Fruit fly (Drosophila melanogaster) whole organism, adult: ENCODE measurements around the gene Cog2.

Experiments used
- CG11617 ChIP-seq: fragments of 200-800 bp; sonication (Bioruptor generic); optimal IDR thresholded peaks from 2 replicates; lab custom pipeline; 2017; ENCODE audit warnings: mild to moderate bottlenecking, missing biosample characterization, missing genetic modification reagents, missing genetic modification characterization
- CG12768 ChIP-seq: fragments of 200-800 bp; sonication (Bioruptor generic); optimal IDR thresholded peaks from 2 replicates; lab custom pipeline; 2017; ENCODE audit warnings: missing biosample characterization, missing genetic modification characterization, mild to moderate bottlenecking, moderate library complexity, missing genetic modification reagents
- CG14711 ChIP-seq: fragments of 200-800 bp; sonication (Bioruptor generic); optimal IDR thresholded peaks from 2 replicates; lab custom pipeline; 2018; ENCODE audit warnings: missing biosample characterization, mild to moderate bottlenecking, missing genetic modification characterization, moderate library complexity
- CG1620 ChIP-seq: fragments of 200-800 bp; sonication (Bioruptor generic); optimal IDR thresholded peaks from 2 replicates; lab custom pipeline; 2016; ENCODE audit warnings: missing biosample characterization, missing genetic modification characterization
- CG33017 ChIP-seq: fragments of 200-800 bp; sonication (Bioruptor generic); optimal IDR thresholded peaks from 2 replicates; lab custom pipeline; 2018; ENCODE audit warnings: missing biosample characterization, mild to moderate bottlenecking, missing genetic modification characterization, moderate library complexity
- CG5204 ChIP-seq: fragments of 200-800 bp; sonication (Bioruptor generic); optimal IDR thresholded peaks from 2 replicates; lab custom pipeline; 2016; ENCODE audit warnings: missing biosample characterization, missing genetic modification characterization
- CG7045 ChIP-seq: fragments of 200-800 bp; sonication (Bioruptor generic); optimal IDR thresholded peaks from 2 replicates; lab custom pipeline; 2017; ENCODE audit warnings: missing biosample characterization, mild to moderate bottlenecking, missing genetic modification characterization
- CG7101 ChIP-seq: fragments of 200-800 bp; sonication (Bioruptor generic); optimal IDR thresholded peaks from 2 replicates; lab custom pipeline; 2018; ENCODE audit warnings: missing biosample characterization, mild to moderate bottlenecking, missing genetic modification characterization, moderate library complexity
- Clk ChIP-seq: fragments of 200-800 bp; sonication (Bioruptor generic); optimal IDR thresholded peaks from 2 replicates; lab custom pipeline; 2017; ENCODE audit warnings: missing biosample characterization, missing genetic modification characterization
- Crg-1 ChIP-seq: fragments of 200-800 bp; sonication (Bioruptor generic); optimal IDR thresholded peaks from 2 replicates; lab custom pipeline; 2016; ENCODE audit warnings: missing biosample characterization, missing genetic modification characterization
- Hr96 ChIP-seq: fragments of 200-800 bp; sonication (Bioruptor generic); optimal IDR thresholded peaks from 2 replicates; lab custom pipeline; 2016; ENCODE audit warnings: missing biosample characterization, missing genetic modification characterization
- Mnt ChIP-seq: fragments of 200-800 bp; sonication (Bioruptor generic); optimal IDR thresholded peaks from 2 replicates; lab custom pipeline; 2016; ENCODE audit warnings: missing biosample characterization, mild to moderate bottlenecking, missing genetic modification characterization
- bab1 ChIP-seq: fragments of 200-800 bp; sonication (Bioruptor generic); optimal IDR thresholded peaks from 3 replicates; lab custom pipeline; 2019; ENCODE audit warnings: missing biosample characterization, mild to moderate bottlenecking, missing genetic modification characterization, moderate library complexity
- cic ChIP-seq: fragments of 200-800 bp; sonication (Bioruptor generic); optimal IDR thresholded peaks from 2 replicates; lab custom pipeline; 2017; ENCODE audit warnings: missing biosample characterization, mild to moderate bottlenecking, missing genetic modification characterization, moderate library complexity
- cnc ChIP-seq, 2 experiments: fragments of >200 bp; optimal IDR thresholded peaks; 2 replicates each; lab custom pipeline; 2017
- kay ChIP-seq: fragments of 200-800 bp; sonication (Bioruptor generic); peaks from one replicate; lab custom pipeline; 2016; ENCODE audit warnings: missing biosample characterization, missing genetic modification characterization, borderline replicate concordance
- ovo ChIP-seq: fragments of 200-800 bp; sonication (Bioruptor generic); optimal IDR thresholded peaks from 2 replicates; lab custom pipeline; 2016; ENCODE audit warnings: missing biosample characterization, missing genetic modification characterization
- pad ChIP-seq: fragments of 200-800 bp; sonication (Bioruptor generic); optimal IDR thresholded peaks from 3 replicates; lab custom pipeline; 2017; ENCODE audit warnings: missing biosample characterization, missing genetic modification characterization, mild to moderate bottlenecking, moderate library complexity, missing genetic modification reagents
- tj ChIP-seq: fragments of 200-800 bp; sonication (Bioruptor generic); optimal IDR thresholded peaks from 3 replicates; lab custom pipeline; 2017; ENCODE audit warnings: missing biosample characterization, mild to moderate bottlenecking, missing genetic modification characterization, moderate library complexity
- toe ChIP-seq: fragments of 200-800 bp; sonication (Bioruptor generic); optimal IDR thresholded peaks from 2 replicates; lab custom pipeline; 2016; ENCODE audit warnings: missing biosample characterization, missing genetic modification characterization

Cog2 gene

DNA sequence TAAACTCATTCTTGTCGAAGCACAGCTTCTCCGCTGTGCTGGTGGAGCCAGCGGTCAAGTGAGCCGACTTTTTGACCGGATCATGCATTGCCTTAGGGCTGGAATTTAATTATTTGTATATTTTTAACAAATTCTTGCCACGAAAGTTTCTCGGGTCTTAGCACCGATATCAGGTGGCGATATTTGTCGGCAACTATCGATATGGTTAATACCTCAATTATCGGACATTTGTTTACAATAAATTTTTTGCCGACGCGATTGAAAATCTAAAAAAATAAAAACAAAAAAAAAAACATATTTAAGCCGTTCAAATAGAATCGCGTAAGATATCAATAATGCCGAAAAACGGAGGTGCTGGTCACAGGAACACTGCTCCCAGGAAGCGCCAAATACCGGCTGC lies at the start of gene Cog2, which contains the start of gene Trax:
TSS of gene Cog2 (minus strand) at position 168 of the 400 bp plus-strand sequence.
TSS of gene Trax (plus strand) at position 203 of the 400 bp plus-strand sequence.
- peak; percentile 19 for TF ChIP-seq bab1 (GFP tag; lab: Kevin White, UChicago)
- TF ChIP-seq Crg-1 = no peak
- TF ChIP-seq CG1620 (GFP tag; lab: Kevin White, UChicago) = no peak
- TF ChIP-seq pad (GFP tag; lab: Kevin White, UChicago) = no peak
- no peak for TF ChIP-seq toe (GFP tag; lab: Kevin White, UChicago)
- peak; percentile 80 for TF ChIP-seq tj (GFP tag; lab: Kevin White, UChicago)

dm6 chr3R:15410689-15411587 lies 49.5 kb upstream of the Cog2 start:
- TF ChIP-seq Mnt (no peak), CG14711 (no peak), CG11617 (GFP tag; lab: Kevin White, UChicago) (no peak), pad (GFP tag; lab: Kevin White, UChicago) (no peak), CG5204 (GFP tag; lab: Kevin White, UChicago) (no peak), ovo (no peak), CG7045 (GFP tag; lab: Kevin White, UChicago) (no peak), Hr96 (GFP tag; lab: Kevin White, UChicago) (no peak), toe (GFP tag; lab: Kevin White, UChicago) (no peak), CG12768 (peak; percentile 65), CG1620 (GFP tag; lab: Kevin White, UChicago) (no peak), bab1 (GFP tag; lab: Kevin White, UChicago) (no peak), cic (GFP tag; lab: Kevin White, UChicago) (no peak), cnc (optimal IDR thresholded peaks at IDR 0.05; lab: Kevin White, UChicago) (no peak), tj (GFP tag; lab: Kevin White, UChicago) (peak; percentile 99), Crg-1 (no peak), CG7101 (tag; lab: Kevin White, UChicago) (no peak), kay (GFP tag; lab: Kevin White, UChicago) (peak; percentile 79), CG33017 (tag; lab: Kevin White, UChicago) (no peak), Clk (GFP tag; lab: Kevin White, UChicago) (no peak)

DNA sequence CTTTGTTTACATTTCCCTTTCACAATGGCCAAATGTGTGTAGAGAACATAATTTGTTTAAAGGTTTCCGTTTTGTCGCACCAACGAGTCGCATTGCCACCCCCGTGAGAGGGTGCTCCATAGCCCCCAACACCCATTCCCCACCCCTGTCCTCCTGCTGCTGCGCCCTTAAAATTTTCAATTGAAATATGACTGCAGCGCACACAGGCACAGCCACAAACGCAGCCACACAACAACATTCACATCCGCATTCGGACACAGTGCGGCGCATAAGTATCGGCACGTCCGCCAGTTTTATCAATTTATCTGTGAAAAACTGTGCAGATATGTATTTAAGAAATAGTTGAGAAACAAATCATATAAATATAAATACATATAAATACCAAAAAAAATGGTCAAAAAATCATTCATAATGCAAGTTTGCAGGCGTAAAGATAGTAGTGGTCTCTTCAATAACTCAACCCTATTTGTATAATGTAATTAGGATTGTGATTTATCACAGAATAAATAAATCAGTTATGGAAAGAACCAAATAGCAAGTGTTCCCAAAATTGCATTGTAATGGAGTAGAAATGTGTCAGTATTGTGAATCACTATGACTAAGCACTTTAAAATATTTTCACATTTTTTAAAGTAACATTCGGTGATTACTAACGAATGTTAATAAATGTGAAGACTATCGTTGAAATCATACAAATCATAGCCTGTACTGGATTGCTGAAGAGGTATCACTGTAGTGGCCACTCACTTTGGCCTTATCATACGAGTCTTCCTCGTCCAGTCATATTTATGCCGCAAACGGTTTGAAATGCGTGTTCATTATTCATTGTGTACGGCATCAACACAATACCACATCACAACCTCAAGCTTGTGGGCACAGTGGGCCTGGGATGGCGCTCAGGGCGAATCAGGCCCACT lies 48.6 kb upstream of the Cog2 start:
- TF ChIP-seq cnc (optimal IDR thresholded peaks at IDR 0.05; lab: Kevin White, UChicago) (peak; percentile 65 to 67), CG5204 (GFP tag; lab: Kevin White, UChicago) (peak; percentile 43), CG1620 (GFP tag; lab: Kevin White, UChicago) (peak; percentile 9), CG12768 (no peak), CG7045 (GFP tag; lab: Kevin White, UChicago) (peak; percentile 26), cic (GFP tag; lab: Kevin White, UChicago) (no peak)

DNA sequence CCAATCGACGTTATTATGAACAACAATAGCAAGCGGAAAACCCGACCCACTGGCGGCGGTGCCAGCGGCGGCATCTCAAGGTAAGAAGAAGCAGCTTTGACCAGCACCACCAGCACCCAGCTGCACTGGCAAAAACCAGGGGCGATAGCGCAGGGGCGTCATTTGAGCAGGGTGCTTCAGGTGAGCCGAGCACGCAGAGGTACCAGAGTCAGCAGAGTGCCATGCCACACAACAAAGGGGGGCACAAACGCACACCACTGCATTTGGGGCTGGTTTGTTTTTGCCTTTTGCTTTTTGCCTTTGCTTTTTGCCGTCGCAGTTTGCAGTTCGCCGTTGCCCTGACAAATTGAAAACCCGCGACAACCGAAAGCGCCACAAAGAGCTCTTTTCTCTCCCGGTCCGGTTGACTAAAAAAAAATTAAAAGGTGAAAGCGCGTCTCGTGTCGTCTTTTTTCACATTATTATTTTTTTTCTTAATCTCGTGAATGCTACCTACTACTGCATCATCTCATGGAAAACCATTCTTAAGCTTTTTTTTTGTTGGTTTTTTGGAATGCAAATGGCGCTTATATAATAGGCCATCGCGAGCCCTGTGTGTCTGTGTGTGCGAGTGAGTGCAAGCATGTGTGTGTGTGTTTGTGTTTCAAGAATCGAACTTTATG lies 47.8 kb upstream of the Cog2 start:
- TF ChIP-seq bab1 (GFP tag; lab: Kevin White, UChicago) = no peak
- no peak for TF ChIP-seq cnc (optimal IDR thresholded peaks at IDR 0.05; lab: Kevin White, UChicago)
- TF ChIP-seq Crg-1 = no peak
- TF ChIP-seq CG5204 (GFP tag; lab: Kevin White, UChicago) = no peak
- no peak for TF ChIP-seq toe (GFP tag; lab: Kevin White, UChicago)
- no peak for TF ChIP-seq cic (GFP tag; lab: Kevin White, UChicago)
- no peak for TF ChIP-seq CG1620 (GFP tag; lab: Kevin White, UChicago)
- no peak for TF ChIP-seq ovo
- TF ChIP-seq CG11617 (GFP tag; lab: Kevin White, UChicago) = no peak
- TF ChIP-seq pad (GFP tag; lab: Kevin White, UChicago) = no peak
- TF ChIP-seq Hr96 (GFP tag; lab: Kevin White, UChicago) = no peak
- TF ChIP-seq Clk (GFP tag; lab: Kevin White, UChicago) = no peak
- TF ChIP-seq CG12768 = no peak
- TF ChIP-seq kay (GFP tag; lab: Kevin White, UChicago) = no peak
- TF ChIP-seq CG14711 = no peak
- TF ChIP-seq CG7045 (GFP tag; lab: Kevin White, UChicago) = no peak
- TF ChIP-seq tj (GFP tag; lab: Kevin White, UChicago) = no peak

DNA sequence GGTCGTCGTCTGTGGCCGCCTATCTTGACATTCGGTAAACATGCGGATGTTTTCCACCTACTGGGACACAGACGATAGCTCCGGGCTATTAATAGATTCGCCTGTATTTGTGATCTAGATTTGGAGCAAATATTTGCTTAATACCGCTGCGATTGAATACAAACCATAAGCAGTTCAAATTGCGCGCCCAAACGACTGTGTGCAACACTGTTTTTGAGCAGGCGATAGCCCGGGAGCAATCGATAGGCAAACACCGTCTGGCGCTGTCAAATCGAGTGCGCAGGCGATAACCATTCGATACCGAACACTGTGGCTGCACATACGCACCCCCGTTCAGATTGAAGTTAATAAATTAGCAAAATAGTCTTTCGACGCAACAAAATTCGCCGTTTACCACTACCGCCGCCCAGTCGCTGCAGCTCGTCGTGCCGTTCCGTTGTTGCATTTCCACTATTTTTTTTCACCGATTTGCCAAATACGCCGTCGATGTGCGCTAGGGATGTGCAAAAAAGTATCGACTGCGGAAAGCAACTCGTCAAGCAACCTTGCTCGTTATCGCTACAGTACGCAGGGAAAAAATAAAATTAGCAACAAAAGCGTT lies 46.8 kb upstream of the Cog2 start, which contains the start of gene Atx2:
TSS of gene Atx2 (plus strand) at position 293 of the 601 bp plus-strand sequence.
- TF ChIP-seq pad (GFP tag; lab: Kevin White, UChicago) = peak; percentile 31
- TF ChIP-seq Hr96 (GFP tag; lab: Kevin White, UChicago) = peak; percentile 62
- TF ChIP-seq cnc (optimal IDR thresholded peaks at IDR 0.05; lab: Kevin White, UChicago) = no peak
- peak; percentile 20 for TF ChIP-seq CG11617 (GFP tag; lab: Kevin White, UChicago)
- TF ChIP-seq cic (GFP tag; lab: Kevin White, UChicago) = peak; percentile 32
- TF ChIP-seq kay (GFP tag; lab: Kevin White, UChicago) = no peak
- no peak for TF ChIP-seq Clk (GFP tag; lab: Kevin White, UChicago)
- TF ChIP-seq Mnt = peak; percentile 49
- TF ChIP-seq tj (GFP tag; lab: Kevin White, UChicago) = peak; percentile 44
- TF ChIP-seq ovo = peak; percentile 38
- TF ChIP-seq CG12768 = no peak
- peak; percentile 41 for TF ChIP-seq CG14711
- peak; percentile 64 for TF ChIP-seq CG1620 (GFP tag; lab: Kevin White, UChicago)
- no peak for TF ChIP-seq CG7045 (GFP tag; lab: Kevin White, UChicago)
- TF ChIP-seq CG5204 (GFP tag; lab: Kevin White, UChicago) = peak; percentile 29
- TF ChIP-seq bab1 (GFP tag; lab: Kevin White, UChicago) = peak; percentile 62
- peak; percentile 56 for TF ChIP-seq toe (GFP tag; lab: Kevin White, UChicago)
- TF ChIP-seq CG7101 (tag; lab: Kevin White, UChicago) = peak; percentile 57
- TF ChIP-seq Crg-1 = peak; percentile 80
- no peak for TF ChIP-seq CG33017 (tag; lab: Kevin White, UChicago)
